Worm (Caenorhabditis elegans): ENCODE results near the gene snu-23.

- TF ChIP-seq W03F9.2 (tag; optimal IDR thresholded peaks at IDR 0.05), result no peak
- no peak for TF ChIP-seq dao-5 (tag; optimal IDR thresholded peaks at IDR 0.05)
Observed at ce11 chrIII:7779313-7779712, 9.4 kb upstream of the snu-23 start.
